Fruit fly (Drosophila melanogaster): Measurements from ENCODE around the gene msk.

msk gene

dm6 chr3L:8127712-8128210 is 11.8 kb downstream of the msk start, which contains the start of the genes Cds and Uba2 (continued):
- peak; percentile 92 for TF ChIP-seq slou (GFP tag; optimal IDR thresholded peaks at IDR 0.05)
- no peak for TF ChIP-seq chinmo (GFP tag; IDR thresholded peaks at IDR 0.05; ENCODE audit: partially characterized antibody)
- peak; percentile 86 for TF ChIP-seq CG18011 (GFP tag; optimal IDR thresholded peaks at IDR 0.05)
- peak; percentile 92 for TF ChIP-seq Abd-B (GFP tag; optimal IDR thresholded peaks at IDR 0.05)
- TF ChIP-seq CG34422 (GFP tag; IDR thresholded peaks at IDR 0.05) = peak; percentile 94
- no peak for TF ChIP-seq nerfin-2 (GFP tag; IDR thresholded peaks at IDR 0.05; ENCODE audit: partially characterized antibody)
- peak; percentile 92 for TF ChIP-seq CG6272 (GFP tag; IDR thresholded peaks at IDR 0.05)
- peak; percentile 54 for TF ChIP-seq CG1647 (GFP tag; optimal IDR thresholded peaks at IDR 0.05)
- peak; percentile 91 for TF ChIP-seq CG7839 (tag; optimal IDR thresholded peaks at IDR 0.05)
- TF ChIP-seq Nf-YA (GFP tag; IDR thresholded peaks at IDR 0.05) = peak; percentile 69
- no peak for TF ChIP-seq lov (optimal IDR thresholded peaks at IDR 0.05)
- TF ChIP-seq lov (GFP tag; IDR thresholded peaks at IDR 0.05) = peak; percentile 77
- TF ChIP-seq lola (GFP tag; optimal IDR thresholded peaks at IDR 0.05) = peak in 1 of 3 experiments; percentile 88
- TF ChIP-seq CG3281 (GFP tag; optimal IDR thresholded peaks at IDR 0.05) = peak; percentile 95
- peak; percentile 86 for TF ChIP-seq CG1233 (GFP tag; optimal IDR thresholded peaks at IDR 0.05)
- TF ChIP-seq lbe (GFP tag; optimal IDR thresholded peaks at IDR 0.05) = peak; percentile 91
- peak; percentile 89 for TF ChIP-seq ranshi (GFP tag; IDR thresholded peaks at IDR 0.05)
- TF ChIP-seq Bteb2 (GFP tag; optimal IDR thresholded peaks at IDR 0.05) = peak; percentile 71
- peak; percentile 81 for TF ChIP-seq CG3995 (GFP tag; optimal IDR thresholded peaks at IDR 0.05)
- peak; percentile 87 for TF ChIP-seq ttk (GFP tag; IDR thresholded peaks at IDR 0.05)
- TF ChIP-seq Dref (GFP tag; IDR thresholded peaks at IDR 0.05) = peak; percentile 43; the same call in 1 of the 2 replicates
- TF ChIP-seq CG8089 (GFP tag; optimal IDR thresholded peaks at IDR 0.05) = peak; percentile 45
- peak; percentile 84 for TF ChIP-seq CG4730 (GFP tag; IDR thresholded peaks at IDR 0.05)
- TF ChIP-seq CG17829 (tag; optimal IDR thresholded peaks at IDR 0.05) = peak; percentile 94
- TF ChIP-seq CG34224 (GFP tag; IDR thresholded peaks at IDR 0.05; ENCODE audit: partially characterized antibody) = no peak
- peak; percentile 81 for TF ChIP-seq Optix (GFP tag; IDR thresholded peaks at IDR 0.05)
- TF ChIP-seq bab2 (GFP tag; optimal IDR thresholded peaks at IDR 0.05) = peak; percentile 84
- peak; percentile 90 for TF ChIP-seq CG7372 (GFP tag; IDR thresholded peaks at IDR 0.05)
- no peak for TF ChIP-seq prd (optimal IDR thresholded peaks at IDR 0.05)
- peak; percentile 93 for TF ChIP-seq prd (GFP tag; IDR thresholded peaks at IDR 0.05)
- TF ChIP-seq CG3726 (GFP tag; IDR thresholded peaks at IDR 0.05) = peak; percentile 75; the same call in 2 of the 3 replicates
- TF ChIP-seq GATAe (GFP tag; conservative IDR thresholded peaks at IDR 0.05) = peak; percentile 89; the same call in 1 of the 2 replicates
- peak; percentile 81 for TF ChIP-seq CG10431 (GFP tag; optimal IDR thresholded peaks at IDR 0.05)
- 0 out of 2 replicates have a peak, but pooled peaks have one; percentile 28 for TF ChIP-seq sim (GFP tag; IDR thresholded peaks at IDR 0.05)
- peak; percentile 83 for TF ChIP-seq CG17912 (GFP tag; optimal IDR thresholded peaks at IDR 0.05)
- TF ChIP-seq CG13775 (GFP tag; optimal IDR thresholded peaks at IDR 0.05) = peak; percentile 95
- peak; percentile 79 for TF ChIP-seq Mrtf (GFP tag; IDR thresholded peaks at IDR 0.05)
- peak; percentile 95 for TF ChIP-seq Dbx (GFP tag; IDR thresholded peaks at IDR 0.05)
- peak; percentile 91 for TF ChIP-seq CG2116 (GFP tag; optimal IDR thresholded peaks at IDR 0.05)
- TF ChIP-seq crp (GFP tag; optimal IDR thresholded peaks at IDR 0.05) = peak in 1 of 2 experiments; percentile 63
- TF ChIP-seq Oli (tag; optimal IDR thresholded peaks at IDR 0.05) = peak; percentile 91
- TF ChIP-seq Ada2b (GFP tag; IDR thresholded peaks at IDR 0.05) = peak; percentile 92
- TF ChIP-seq HmgZ (tag; optimal IDR thresholded peaks at IDR 0.05) = peak; percentile 96
- peak; percentile 94 for TF ChIP-seq Dek (tag; optimal IDR thresholded peaks at IDR 0.05)
- TF ChIP-seq Trl (optimal IDR thresholded peaks at IDR 0.05) = no peak
- TF ChIP-seq Trl (GFP tag; optimal IDR thresholded peaks at IDR 0.05) = peak; percentile 82
- no peak for TF ChIP-seq eve (GFP tag; optimal IDR thresholded peaks at IDR 0.05)
- TF ChIP-seq Gsc (GFP tag; IDR thresholded peaks at IDR 0.05) = peak; percentile 62; the same call in 1 of the 2 replicates
- TF ChIP-seq fd3F (GFP tag; optimal IDR thresholded peaks at IDR 0.05) = peak; percentile 92
- peak; percentile 93 for TF ChIP-seq CG4328 (GFP tag; optimal IDR thresholded peaks at IDR 0.05)
- peak; percentile 59; the same call in 1 of the 2 replicates for TF ChIP-seq sens-2 (GFP tag; IDR thresholded peaks at IDR 0.05)

All from whole organism, embryonic.